Fruit fly (Drosophila melanogaster) Kc167 (cell line): ENCODE data around the gene Tim17b1.

ENCODE experiments used
- h ChIP-seq: fragments of >200 bp; optimal IDR thresholded peaks from 3 replicates; lab custom pipeline; 2018; ENCODE audit warnings: missing external identifiers
- psq ChIP-seq: fragments of >200 bp; optimal IDR thresholded peaks from 2 replicates; lab custom pipeline; 2017; ENCODE audit warnings: missing external identifiers

dm6 chr3R:5268495-5268894 lies 31.4 kb upstream of the Tim17b1 start:
- TF ChIP-seq psq, result no peak
- TF ChIP-seq h, result no peak
